Fruit fly (Drosophila melanogaster): ENCODE measurements around the gene Ir62a.

The Ir62a gene

DNA sequence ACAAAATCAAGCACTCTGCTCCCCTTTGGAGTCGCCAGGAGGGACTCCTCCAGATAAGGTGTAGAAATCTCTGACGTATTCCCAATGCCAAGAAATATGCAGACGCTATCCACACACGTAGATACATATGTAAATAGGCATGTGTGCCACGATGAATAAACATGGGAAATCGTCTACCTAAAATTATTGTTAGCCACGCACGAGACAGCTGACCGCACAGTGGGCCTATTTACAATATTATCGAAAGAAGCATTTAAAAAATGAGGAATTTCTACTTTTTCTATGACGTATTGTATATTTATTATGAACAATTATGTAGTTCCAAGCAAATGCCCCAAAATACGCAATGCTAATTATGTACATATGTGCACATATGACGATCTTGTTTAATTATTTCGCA, 18.1 kb upstream of the Ir62a start (continued):
- TF ChIP-seq zfh2 (GFP tag; optimal IDR thresholded peaks at IDR 0.05), result no peak
- no peak for TF ChIP-seq CG15479 (GFP tag; optimal IDR thresholded peaks at IDR 0.05)
- TF ChIP-seq CG17361 (GFP tag; IDR thresholded peaks at IDR 0.05), result no peak
- TF ChIP-seq ase (GFP tag; IDR thresholded peaks at IDR 0.05), result no peak
- TF ChIP-seq CG9932 (GFP tag; IDR thresholded peaks at IDR 0.05), result peak; percentile 30; the same call in 1 of the 2 replicates
- TF ChIP-seq twi (tag; optimal IDR thresholded peaks at IDR 0.05), result peak; percentile 13

- peak; percentile 50 for TF ChIP-seq scrt (GFP tag; optimal IDR thresholded peaks at IDR 0.05)
- 0 out of 2 replicates have a peak, but pooled peaks have one; percentile 12 for TF ChIP-seq ssp (GFP tag; IDR thresholded peaks at IDR 0.05)
- no peak for TF ChIP-seq CG7357 (GFP tag; IDR thresholded peaks at IDR 0.05)
- peak; percentile 40 for TF ChIP-seq CG13894 (tag; optimal IDR thresholded peaks at IDR 0.05)
- no peak for TF ChIP-seq jing (GFP tag; optimal IDR thresholded peaks at IDR 0.05)
- TF ChIP-seq tin (GFP tag; optimal IDR thresholded peaks at IDR 0.05), result peak; percentile 37
- TF ChIP-seq gro (GFP tag; optimal IDR thresholded peaks at IDR 0.05), result peak; percentile 69
- TF ChIP-seq Usf (GFP tag; optimal IDR thresholded peaks at IDR 0.05), result peak; percentile 55
- TF ChIP-seq en (GFP tag; optimal IDR thresholded peaks at IDR 0.05), result no peak
- TF ChIP-seq Tbp (GFP tag; optimal IDR thresholded peaks at IDR 0.05), result no peak
- TF ChIP-seq al (GFP tag; IDR thresholded peaks at IDR 0.05), result peak; percentile 70
- TF ChIP-seq CG11093 (GFP tag; IDR thresholded peaks at IDR 0.05), result no peak
- no peak for TF ChIP-seq CG14667 (GFP tag; IDR thresholded peaks at IDR 0.05)
- no peak for TF ChIP-seq NC2α (GFP tag; optimal IDR thresholded peaks at IDR 0.05)
- 0 out of 2 replicates have a peak, but pooled peaks have one; percentile 36 for TF ChIP-seq GATAe (GFP tag; conservative IDR thresholded peaks at IDR 0.05)
- no peak for TF ChIP-seq pfk (GFP tag; optimal IDR thresholded peaks at IDR 0.05)
- no peak for TF ChIP-seq cwo (GFP tag; optimal IDR thresholded peaks at IDR 0.05)
- no peak for TF ChIP-seq tna (GFP tag; IDR thresholded peaks at IDR 0.05; ENCODE audit: partially characterized antibody)
- TF ChIP-seq CG13123 (GFP tag; optimal IDR thresholded peaks at IDR 0.05), result no peak
- no peak for TF ChIP-seq tio (GFP tag; optimal IDR thresholded peaks at IDR 0.05)
- no peak for TF ChIP-seq toy (GFP tag; IDR thresholded peaks at IDR 0.05)
- TF ChIP-seq pita (GFP tag; optimal IDR thresholded peaks at IDR 0.05), result no peak
- peak; percentile 64 for TF ChIP-seq shn (GFP tag; optimal IDR thresholded peaks at IDR 0.05)
- TF ChIP-seq CG7556 (GFP tag; optimal IDR thresholded peaks at IDR 0.05), result peak; percentile 75
- peak; percentile 27 for TF ChIP-seq Blimp-1 (GFP tag; optimal IDR thresholded peaks at IDR 0.05)
- no peak for TF ChIP-seq CG1024 (GFP tag; IDR thresholded peaks at IDR 0.05)
- no peak for TF ChIP-seq unc-4 (GFP tag; IDR thresholded peaks at IDR 0.05; ENCODE audit: partially characterized antibody)
- TF ChIP-seq CG8944 (GFP tag; optimal IDR thresholded peaks at IDR 0.05), result no peak
- TF ChIP-seq Fer2 (tag; optimal IDR thresholded peaks at IDR 0.05), result peak; percentile 25
- no peak for TF ChIP-seq CG42726 (GFP tag; IDR thresholded peaks at IDR 0.05; ENCODE audit: partially characterized antibody)
- no peak for TF ChIP-seq otp (GFP tag; IDR thresholded peaks at IDR 0.05)
- TF ChIP-seq tll (GFP tag; optimal IDR thresholded peaks at IDR 0.05), result no peak
- TF ChIP-seq CG9797 (GFP tag; optimal IDR thresholded peaks at IDR 0.05), result no peak
- no peak for TF ChIP-seq z (GFP tag; IDR thresholded peaks at IDR 0.05)
- TF ChIP-seq dan (GFP tag; IDR thresholded peaks at IDR 0.05), result no peak
- TF ChIP-seq abd-A (tag; optimal IDR thresholded peaks at IDR 0.05), result no peak
- TF ChIP-seq CG34422 (GFP tag; IDR thresholded peaks at IDR 0.05), result no peak
- TF ChIP-seq CG6254 (GFP tag; optimal IDR thresholded peaks at IDR 0.05), result no peak
- TF ChIP-seq lab (GFP tag; optimal IDR thresholded peaks at IDR 0.05), result peak; percentile 81
- no peak for TF ChIP-seq CG10565 (GFP tag; optimal IDR thresholded peaks at IDR 0.05)
- no peak for TF ChIP-seq fd64A (GFP tag; optimal IDR thresholded peaks at IDR 0.05)
- peak; percentile 50 for TF ChIP-seq odd (GFP tag; optimal IDR thresholded peaks at IDR 0.05)
- TF ChIP-seq CG10274 (GFP tag; optimal IDR thresholded peaks at IDR 0.05), result peak; percentile 38
Observed at dm6 chr3L:1548345-1548970, 17.4 kb upstream of the Ir62a start.
